Worm (Caenorhabditis elegans): Measurements from ENCODE around the gene sri-46.

ce11 chrII:684811-685210, 13.9 kb upstream of the sri-46 start, which contains the start of gene T02H6.5:
- TF ChIP-seq nhr-11 (tag; optimal IDR thresholded peaks at IDR 0.05) = no peak
- TF ChIP-seq hpl-2 (GFP tag; optimal IDR thresholded peaks at IDR 0.05) = no peak
- TF ChIP-seq nhr-90 (tag; optimal IDR thresholded peaks at IDR 0.05; ENCODE audit: poor library complexity) = no peak
- no peak for TF ChIP-seq ceh-82 (tag; optimal IDR thresholded peaks at IDR 0.05)
- TF ChIP-seq jun-1 (tag; optimal IDR thresholded peaks at IDR 0.05) = no peak
- TF ChIP-seq fos-1 (tag; optimal IDR thresholded peaks at IDR 0.05) = no peak
- TF ChIP-seq nhr-28 (tag; optimal IDR thresholded peaks at IDR 0.05) = no peak
- no peak for TF ChIP-seq zag-1 (tag; optimal IDR thresholded peaks at IDR 0.05)
- no peak for TF ChIP-seq pag-3 (tag; optimal IDR thresholded peaks at IDR 0.05; ENCODE audit: borderline replicate concordance, insufficient read depth)
- TF ChIP-seq nhr-85 (tag) = no peak
- no peak for TF ChIP-seq egl-13 (tag; optimal IDR thresholded peaks at IDR 0.05)
- TF ChIP-seq ztf-4 (tag; optimal IDR thresholded peaks at IDR 0.05) = no peak
